Fruit fly (Drosophila melanogaster): Measurements from ENCODE around the gene S-Lap3.

S-Lap3 gene

DNA sequence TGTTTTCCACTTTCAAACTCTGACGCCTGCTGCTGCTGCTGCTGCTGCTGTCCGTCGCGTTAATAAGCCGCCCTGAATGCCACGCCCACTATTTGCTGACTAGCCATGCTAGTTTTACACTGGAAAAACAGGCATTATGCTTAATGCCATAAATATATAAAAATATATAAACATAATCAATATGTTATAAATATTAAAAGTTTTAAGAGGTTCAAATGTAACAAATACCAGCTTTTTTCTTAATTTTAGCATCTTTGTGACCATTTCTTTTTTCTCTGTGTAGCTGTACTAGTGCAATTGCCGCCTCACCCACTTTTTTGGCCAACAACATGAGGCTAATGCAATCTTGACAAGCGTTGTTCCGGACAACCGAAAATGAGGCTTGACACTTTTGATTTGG lies 49.8 kb downstream of the S-Lap3 start (continued):
- TF ChIP-seq cwo (GFP tag; optimal IDR thresholded peaks at IDR 0.05): peak; percentile 37
- peak; percentile 43 for TF ChIP-seq Spps (tag; optimal IDR thresholded peaks at IDR 0.05)
- TF ChIP-seq cato (GFP tag; optimal IDR thresholded peaks at IDR 0.05; ENCODE audit: borderline replicate concordance): no peak
- TF ChIP-seq CG17802 (tag; optimal IDR thresholded peaks at IDR 0.05): no peak
- TF ChIP-seq her (GFP tag; optimal IDR thresholded peaks at IDR 0.05): no peak
- TF ChIP-seq CG11696 (GFP tag; IDR thresholded peaks at IDR 0.05): no peak
- no peak for TF ChIP-seq shn (GFP tag; optimal IDR thresholded peaks at IDR 0.05)
- TF ChIP-seq Dbx (GFP tag; IDR thresholded peaks at IDR 0.05): no peak
- TF ChIP-seq CG8089 (GFP tag; optimal IDR thresholded peaks at IDR 0.05): no peak
- no peak for TF ChIP-seq CG8478 (optimal IDR thresholded peaks at IDR 0.05)
- TF ChIP-seq HmgD (GFP tag; optimal IDR thresholded peaks at IDR 0.05): no peak
- TF ChIP-seq trem (tag; optimal IDR thresholded peaks at IDR 0.05): peak; percentile 19
- no peak for TF ChIP-seq CG3065 (GFP tag; optimal IDR thresholded peaks at IDR 0.05)
- peak; percentile 49 for TF ChIP-seq CG10959 (GFP tag; IDR thresholded peaks at IDR 0.05)
- TF ChIP-seq ATbp (GFP tag; optimal IDR thresholded peaks at IDR 0.05): peak; percentile 14
- TF ChIP-seq CG11695 (GFP tag; IDR thresholded peaks at IDR 0.05): no peak
- no peak for TF ChIP-seq mam (GFP tag; optimal IDR thresholded peaks at IDR 0.05)
- TF ChIP-seq CG7839 (tag; optimal IDR thresholded peaks at IDR 0.05): peak; percentile 55
- peak; percentile 26 for TF ChIP-seq CG13424 (tag; optimal IDR thresholded peaks at IDR 0.05)
- TF ChIP-seq ranshi (GFP tag; IDR thresholded peaks at IDR 0.05): no peak
- peak; percentile 53 for TF ChIP-seq zen (tag; optimal IDR thresholded peaks at IDR 0.05)
- TF ChIP-seq kni (GFP tag; optimal IDR thresholded peaks at IDR 0.05): no peak
- TF ChIP-seq CG1832 (GFP tag; optimal IDR thresholded peaks at IDR 0.05): no peak
- no peak for TF ChIP-seq CG12299 (tag; optimal IDR thresholded peaks at IDR 0.05)
- TF ChIP-seq lov (optimal IDR thresholded peaks at IDR 0.05): no peak
- TF ChIP-seq lov (GFP tag; IDR thresholded peaks at IDR 0.05): no peak
- peak; percentile 40; the same call in 1 of the 2 replicates for TF ChIP-seq ara (GFP tag; IDR thresholded peaks at IDR 0.05)
- TF ChIP-seq pros (GFP tag; optimal IDR thresholded peaks at IDR 0.05): no peak
- no peak for TF ChIP-seq CG6765 (GFP tag; optimal IDR thresholded peaks at IDR 0.05)
- TF ChIP-seq dmrt11E (tag; optimal IDR thresholded peaks at IDR 0.05): peak; percentile 49
- no peak for TF ChIP-seq MESR4 (GFP tag; optimal IDR thresholded peaks at IDR 0.05)
- peak; percentile 37; the same call in 1 of the 2 replicates for TF ChIP-seq esg (GFP tag; conservative IDR thresholded peaks at IDR 0.05)
- no peak for TF ChIP-seq sug (tag; optimal IDR thresholded peaks at IDR 0.05)
- TF ChIP-seq eve (GFP tag; optimal IDR thresholded peaks at IDR 0.05): peak in 1 of 2 experiments; percentile 53
- TF ChIP-seq bcd (GFP tag; optimal IDR thresholded peaks at IDR 0.05): peak; percentile 46
- no peak for TF ChIP-seq CG4820 (GFP tag; optimal IDR thresholded peaks at IDR 0.05)
- TF ChIP-seq onecut (GFP tag; IDR thresholded peaks at IDR 0.05): peak; percentile 22; the same call in 1 of the 2 replicates
- peak; percentile 43 for TF ChIP-seq Oli (tag; optimal IDR thresholded peaks at IDR 0.05)
- TF ChIP-seq lbe (GFP tag; optimal IDR thresholded peaks at IDR 0.05): no peak
- TF ChIP-seq Stat92E (GFP tag; optimal IDR thresholded peaks at IDR 0.05): no peak
- TF ChIP-seq D19A (tag; optimal IDR thresholded peaks at IDR 0.05): peak; percentile 45
- no peak for TF ChIP-seq Nf-YA (GFP tag; IDR thresholded peaks at IDR 0.05)
- TF ChIP-seq Ptx1 (GFP tag; IDR thresholded peaks at IDR 0.05): peak; percentile 35; the same call in 1 of the 2 replicates
- no peak for TF ChIP-seq pan (optimal IDR thresholded peaks at IDR 0.05)
- peak in 1 of 2 experiments; percentile 23 for TF ChIP-seq pan (GFP tag; optimal IDR thresholded peaks at IDR 0.05 in 1 of 2, IDR thresholded peaks at IDR 0.05 in 1 of 2)
- no peak for TF ChIP-seq ro (GFP tag; IDR thresholded peaks at IDR 0.05)
- TF ChIP-seq slou (GFP tag; optimal IDR thresholded peaks at IDR 0.05): no peak
- no peak for TF ChIP-seq ssp (GFP tag; IDR thresholded peaks at IDR 0.05)
- peak; percentile 47 for TF ChIP-seq CG30403 (GFP tag; optimal IDR thresholded peaks at IDR 0.05)
- peak in 1 of 2 experiments; percentile 60 for TF ChIP-seq bsh (GFP tag; optimal IDR thresholded peaks at IDR 0.05)
- no peak for TF ChIP-seq stwl (tag; optimal IDR thresholded peaks at IDR 0.05)
- no peak for TF ChIP-seq CG18764 (GFP tag; optimal IDR thresholded peaks at IDR 0.05)
